Fruit fly (Drosophila melanogaster) whole organism, wandering third instar larva: ENCODE data around the gene CG6785.

Source experiments
- Abd-B ChIP-seq: fragments of >200 bp; optimal IDR thresholded peaks from 2 replicates; lab custom pipeline; 2017; ENCODE audit warnings: missing biosample characterization, missing genetic modification characterization
- Dfd ChIP-seq: fragments of >200 bp; optimal IDR thresholded peaks from 2 replicates; lab custom pipeline; 2017; ENCODE audit warnings: missing biosample characterization, missing genetic modification characterization
- HLH106 ChIP-seq: fragments of 200-800 bp; optimal IDR thresholded peaks from 3 replicates; lab custom pipeline; 2019; ENCODE audit warnings: missing biosample characterization, mild to moderate bottlenecking, missing genetic modification characterization, moderate library complexity
- Hnf4 ChIP-seq: fragments of 200-800 bp; sonication (Bioruptor generic); optimal IDR thresholded peaks from 2 replicates; lab custom pipeline; 2016; ENCODE audit warnings: missing biosample characterization, mild to moderate bottlenecking, missing genetic modification characterization
- br ChIP-seq: fragments of 200-800 bp; sonication (Bioruptor generic); optimal IDR thresholded peaks from 2 replicates; lab custom pipeline; 2016; ENCODE audit warnings: missing biosample characterization, missing genetic modification characterization

DNA sequence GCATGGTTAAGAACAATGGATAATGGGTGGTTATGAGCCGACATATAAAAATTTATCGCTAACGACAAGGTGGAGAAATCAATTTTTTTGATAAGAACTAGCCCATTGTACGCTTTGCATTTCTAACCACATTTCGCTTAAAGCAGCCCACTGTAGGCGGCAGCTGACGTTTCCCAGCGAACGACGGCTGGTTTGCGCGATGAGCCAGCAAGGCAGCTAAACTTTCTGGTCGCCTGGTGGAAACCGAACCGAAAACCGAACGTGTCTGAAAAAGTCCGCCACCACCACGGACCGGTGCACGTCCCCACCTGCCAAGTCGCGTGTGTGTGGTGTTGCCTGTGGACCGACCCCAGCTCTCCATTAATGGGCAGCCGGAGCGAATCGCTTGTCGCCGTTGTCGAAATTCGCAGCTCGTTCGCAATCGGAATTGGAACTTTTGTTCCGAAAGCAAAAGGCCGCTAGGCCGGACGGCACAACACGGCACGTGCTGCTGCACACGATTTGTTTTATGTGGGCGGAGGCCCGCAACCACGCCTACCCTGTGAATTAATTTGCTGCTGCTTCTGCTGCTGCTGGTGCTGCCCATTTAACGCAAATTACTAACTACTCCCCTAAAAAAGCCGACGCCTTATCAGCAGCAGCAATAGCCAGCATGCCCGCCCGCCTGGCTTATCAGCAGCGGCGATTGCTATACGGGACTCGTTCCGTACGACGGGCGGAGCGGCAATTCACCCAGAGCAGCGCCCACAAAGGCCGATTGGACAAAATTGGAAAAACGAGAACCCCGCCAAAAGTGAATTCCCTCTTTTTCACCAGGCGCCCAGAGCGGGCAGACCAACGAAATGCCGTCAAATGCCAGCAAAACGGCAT is 41.8 kb downstream of the CG6785 start:
- TF ChIP-seq br (GFP tag; lab: Kevin White, UChicago), result peak; percentile 63
- TF ChIP-seq HLH106 (tag; lab: Kevin White, UChicago), result peak; percentile 49
- no peak for TF ChIP-seq Abd-B (GFP tag; lab: Kevin White, UChicago)
- peak; percentile 8 for TF ChIP-seq Hnf4 (GFP tag; lab: Kevin White, UChicago)
- TF ChIP-seq Dfd, result peak; percentile 8
